Worm (Caenorhabditis elegans) whole organism, L4 larva: ENCODE measurements around the gene Y5F2A.4.

Experiments
- F26F4.8 ChIP-seq: fragments of 200-800 bp; sonication (Bioruptor generic); conservative IDR thresholded peaks from 2 replicates; pipeline ENCODE4 v1.3.6; 2022; ENCODE audit warnings: missing genetic modification characterization, missing compliant biosample characterization
- F37D6.2 ChIP-seq: sonication (generic microtip); optimal IDR thresholded peaks from 2 replicates; lab custom pipeline; 2016; ENCODE audit warnings: mild to moderate bottlenecking, missing genetic modification characterization, missing compliant biosample characterization
- F44E2.7 ChIP-seq: fragments of 200-800 bp; sonication (Bioruptor generic); IDR thresholded peaks from 2 replicates; pipeline ENCODE4 v2.1.2; 2022; ENCODE audit warnings: missing genetic modification characterization, missing compliant biosample characterization
- T20F7.1 ChIP-seq: fragments of 200-800 bp; sonication (Bioruptor generic); optimal IDR thresholded peaks from 2 replicates; lab custom pipeline; 2018; ENCODE audit warnings: mild to moderate bottlenecking, missing genetic modification characterization, missing compliant biosample characterization
- aha-1 ChIP-seq: fragments of 150-350 bp; peaks from one replicate; lab custom pipeline; 2014; ENCODE audit warnings: missing biosample characterization, missing genetic modification characterization
- aly-2 ChIP-seq: sonication (generic microtip); optimal IDR thresholded peaks from 2 replicates; lab custom pipeline; 2018; ENCODE audit warnings: missing biosample characterization, missing genetic modification characterization
- arid-1 ChIP-seq: fragments of 200-800 bp; sonication (Bioruptor generic); conservative IDR thresholded peaks from 2 replicates; pipeline ENCODE4 v1.3.6; 2022; ENCODE audit warnings: missing genetic modification reagents, missing genetic modification characterization, missing compliant biosample characterization
- ceh-28 ChIP-seq: fragments of 150-350 bp; optimal IDR thresholded peaks from 2 replicates; lab custom pipeline; 2014; ENCODE audit warnings: missing biosample characterization, missing genetic modification reagents, missing genetic modification characterization
- ceh-44 ChIP-seq: fragments of 200-800 bp; sonication (Bioruptor generic); IDR thresholded peaks from 2 replicates; pipeline ENCODE4 v1.3.6; 2022; ENCODE audit warnings: missing genetic modification reagents, missing genetic modification characterization, missing compliant biosample characterization
- ces-1 ChIP-seq: fragments of 150-350 bp; sonication (generic microtip); optimal IDR thresholded peaks from 4 replicates; lab custom pipeline; 2014; ENCODE audit warnings: missing biosample characterization, missing genetic modification reagents, missing genetic modification characterization
- daf-16 ChIP-seq, 3 experiments: sonication (generic microtip); optimal IDR thresholded peaks; 2 replicates each; lab custom pipeline; 2016 to 2017; ENCODE audit warnings: missing genetic modification characterization in 3 of 3, missing genetic modification reagents in 3 of 3, mild to moderate bottlenecking in 2 of 3, missing compliant biosample characterization in 2 of 3, missing biosample characterization in 1 of 3, moderate library complexity in 1 of 3
- daf-19 ChIP-seq: fragments of 200-800 bp; sonication (Bioruptor generic); conservative IDR thresholded peaks from 2 replicates; pipeline ENCODE4 v1.3.6; 2022; ENCODE audit warnings: missing genetic modification characterization, missing compliant biosample characterization
- daf-8 ChIP-seq: fragments of 200-800 bp; sonication (Bioruptor generic); IDR thresholded peaks from 2 replicates; pipeline ENCODE4 v1.3.6; 2022; ENCODE audit warnings: missing genetic modification characterization, missing compliant biosample characterization
- dmd-6 ChIP-seq: fragments of 200-800 bp; sonication (Bioruptor generic); IDR thresholded peaks from 2 replicates; pipeline ENCODE4 v1.3.6; 2022; ENCODE audit warnings: missing genetic modification reagents, missing genetic modification characterization, missing compliant biosample characterization
- dmd-8 ChIP-seq: fragments of 200-800 bp; sonication (Bioruptor generic); IDR thresholded peaks from 2 replicates; pipeline ENCODE4 v1.3.6; 2022; ENCODE audit warnings: missing genetic modification characterization, missing compliant biosample characterization
- dve-1 ChIP-seq: sonication (generic microtip); optimal IDR thresholded peaks from 2 replicates; lab custom pipeline; 2017; ENCODE audit warnings: antibody characterized with exemption, mild to moderate bottlenecking, missing genetic modification characterization, missing compliant biosample characterization; ENCODE audit not compliant: insufficient read depth
- egl-27 ChIP-seq: sonication (generic microtip); optimal IDR thresholded peaks from 3 replicates; lab custom pipeline; 2017; ENCODE audit warnings: missing biosample characterization, missing genetic modification reagents, missing genetic modification characterization
- egl-43 ChIP-seq: fragments of 200-800 bp; sonication (Bioruptor generic); IDR thresholded peaks from 2 replicates; pipeline ENCODE4 v1.3.6; 2022; ENCODE audit warnings: missing genetic modification reagents, missing genetic modification characterization, missing compliant biosample characterization
- hlh-11 ChIP-seq: fragments of 200-800 bp; sonication (Bioruptor generic); optimal IDR thresholded peaks from 2 replicates; lab custom pipeline; 2018; ENCODE audit warnings: mild to moderate bottlenecking, missing genetic modification characterization, missing compliant biosample characterization
- hlh-30 ChIP-seq: sonication (generic microtip); optimal IDR thresholded peaks from 2 replicates; lab custom pipeline; 2017; ENCODE audit warnings: antibody characterized with exemption, mild to moderate bottlenecking, missing genetic modification characterization, missing compliant biosample characterization; ENCODE audit not compliant: insufficient read depth
- hmg-1.1 ChIP-seq: fragments of 200-800 bp; sonication (Bioruptor generic); IDR thresholded peaks from 2 replicates; pipeline ENCODE4 v1.3.6; 2022; ENCODE audit warnings: missing genetic modification reagents, missing genetic modification characterization, missing compliant biosample characterization
- jun-1 ChIP-seq: fragments of 150-350 bp; optimal IDR thresholded peaks from 2 replicates; lab custom pipeline; 2014; ENCODE audit warnings: missing biosample characterization, missing genetic modification reagents, missing genetic modification characterization
- lin-1 ChIP-seq: fragments of 200-800 bp; sonication (Bioruptor generic); IDR thresholded peaks from 2 replicates; pipeline ENCODE4 v1.3.6; 2022; ENCODE audit warnings: missing genetic modification reagents, missing genetic modification characterization, missing compliant biosample characterization
- lin-13 ChIP-seq: fragments of 150-350 bp; optimal IDR thresholded peaks from 2 replicates; lab custom pipeline; 2014; ENCODE audit warnings: missing biosample characterization, missing genetic modification reagents, missing genetic modification characterization
- lin-38 ChIP-seq: fragments of 200-800 bp; sonication (Bioruptor generic); IDR thresholded peaks from 2 replicates; pipeline ENCODE4 v1.3.6; 2022; ENCODE audit warnings: missing genetic modification reagents, missing genetic modification characterization, missing compliant biosample characterization
- lir-3 ChIP-seq: sonication (generic microtip); optimal IDR thresholded peaks from 2 replicates; lab custom pipeline; 2016; ENCODE audit warnings: mild to moderate bottlenecking, missing genetic modification characterization, missing compliant biosample characterization
- mdl-1 ChIP-seq, 2 experiments: fragments of 150-350 bp in 1 of 2; sonication (generic microtip) in 1 of 2; optimal IDR thresholded peaks; 2 replicates each; lab custom pipeline; 2014 to 2017; ENCODE audit warnings: missing biosample characterization in 2 of 2, missing genetic modification characterization in 2 of 2
- mep-1 ChIP-seq: fragments of 150-350 bp; sonication (generic microtip); optimal IDR thresholded peaks from 3 replicates; lab custom pipeline; 2014; ENCODE audit warnings: missing biosample characterization, missing genetic modification characterization
- nhr-10 ChIP-seq: fragments of 150-350 bp; optimal IDR thresholded peaks from 2 replicates; lab custom pipeline; 2014; ENCODE audit warnings: missing biosample characterization, missing genetic modification characterization
- nhr-11 ChIP-seq: fragments of 150-350 bp; optimal IDR thresholded peaks from 2 replicates; lab custom pipeline; 2014; ENCODE audit warnings: missing biosample characterization, missing genetic modification characterization
- nhr-111 ChIP-seq: fragments of 200-800 bp; sonication (Bioruptor generic); optimal IDR thresholded peaks from 2 replicates; lab custom pipeline; 2018; ENCODE audit warnings: mild to moderate bottlenecking, missing genetic modification characterization, missing compliant biosample characterization
- nhr-237 ChIP-seq: sonication (generic microtip); optimal IDR thresholded peaks from 2 replicates; lab custom pipeline; 2017; ENCODE audit warnings: missing biosample characterization, missing genetic modification characterization
- nhr-25 ChIP-seq: sonication (generic microtip); optimal IDR thresholded peaks from 2 replicates; lab custom pipeline; 2017; ENCODE audit warnings: missing genetic modification characterization, mild to moderate bottlenecking, missing compliant biosample characterization, antibody characterized with exemption, moderate library complexity, borderline replicate concordance; ENCODE audit not compliant: insufficient read depth
- nhr-41 ChIP-seq: fragments of 200-800 bp; sonication (Bioruptor generic); IDR thresholded peaks from 2 replicates; pipeline ENCODE4 v1.3.6; 2022; ENCODE audit warnings: missing genetic modification reagents, missing genetic modification characterization, missing compliant biosample characterization
- nhr-42 ChIP-seq: fragments of 200-800 bp; sonication (Bioruptor generic); IDR thresholded peaks from 2 replicates; pipeline ENCODE4 v1.3.6; 2022; ENCODE audit warnings: missing genetic modification characterization, missing compliant biosample characterization
- nhr-48 ChIP-seq: sonication (generic microtip); optimal IDR thresholded peaks from 2 replicates; lab custom pipeline; 2016; ENCODE audit warnings: mild to moderate bottlenecking, missing genetic modification characterization, missing compliant biosample characterization
- nhr-6 ChIP-seq: fragments of 150-350 bp; optimal IDR thresholded peaks from 2 replicates; lab custom pipeline; 2014; ENCODE audit warnings: missing biosample characterization, missing genetic modification characterization
- pha-4 ChIP-seq, 2 experiments: fragments of 150-350 bp in 1 of 2; fragments of 200-800 bp in 1 of 2; sonication (Bioruptor generic) in 1 of 2; IDR thresholded peaks in 1 of 2; optimal IDR thresholded peaks in 1 of 2; 2 replicates each; pipeline versions ENCODE4 v1.3.6 to Lab custom; 2014 to 2022; ENCODE audit warnings: missing genetic modification characterization in 2 of 2, missing genetic modification reagents in 2 of 2, missing biosample characterization in 1 of 2, missing compliant biosample characterization in 1 of 2
- pqm-1 ChIP-seq: sonication (generic microtip); optimal IDR thresholded peaks from 2 replicates; lab custom pipeline; 2017; ENCODE audit warnings: missing biosample characterization, missing genetic modification characterization
- sdz-12 ChIP-seq: fragments of 200-800 bp; sonication (Bioruptor generic); optimal IDR thresholded peaks from 2 replicates; lab custom pipeline; 2018; ENCODE audit warnings: mild to moderate bottlenecking, missing genetic modification characterization, missing compliant biosample characterization
- set-16 ChIP-seq: fragments of 200-800 bp; sonication (Bioruptor generic); IDR thresholded peaks from 2 replicates; pipeline ENCODE4 v1.3.6; 2022; ENCODE audit warnings: missing genetic modification reagents, missing genetic modification characterization, missing compliant biosample characterization
- skn-1 ChIP-seq: fragments of 150-350 bp; optimal IDR thresholded peaks from 2 replicates; lab custom pipeline; 2014; ENCODE audit warnings: missing biosample characterization, missing genetic modification characterization
- snpc-1.2 ChIP-seq: fragments of 200-800 bp; sonication (Bioruptor generic); IDR thresholded peaks from 2 replicates; pipeline ENCODE4 v1.3.6; 2022; ENCODE audit warnings: missing genetic modification reagents, missing genetic modification characterization, missing compliant biosample characterization
- spr-3 ChIP-seq: fragments of 200-800 bp; sonication (Bioruptor generic); optimal IDR thresholded peaks from 2 replicates; lab custom pipeline; 2018; ENCODE audit warnings: mild to moderate bottlenecking, missing genetic modification characterization, missing compliant biosample characterization
- tra-1 ChIP-seq: fragments of 200-800 bp; sonication (Bioruptor generic); IDR thresholded peaks from 2 replicates; pipeline ENCODE4 v1.3.6; 2022; ENCODE audit warnings: missing genetic modification reagents, missing genetic modification characterization, missing compliant biosample characterization
- unc-62 ChIP-seq, 3 experiments: fragments of 150-350 bp in 1 of 3; sonication (generic microtip); optimal IDR thresholded peaks in 2 of 3; peaks in 1 of 3; 1 replicate in 1 of 3; 2 replicates in 2 of 3; lab custom pipeline; 2014 to 2017; ENCODE audit warnings: missing biosample characterization in 3 of 3, missing genetic modification characterization in 3 of 3, missing genetic modification reagents in 3 of 3, missing genotype in 1 of 3
- vab-7 ChIP-seq: fragments of 200-800 bp; sonication (Bioruptor generic); IDR thresholded peaks from 2 replicates; pipeline ENCODE4 v1.3.6; 2022; ENCODE audit warnings: missing genetic modification reagents, missing genetic modification characterization, missing compliant biosample characterization
- zag-1 ChIP-seq: fragments of 150-350 bp; optimal IDR thresholded peaks from 2 replicates; lab custom pipeline; 2014; ENCODE audit warnings: missing biosample characterization, missing genetic modification characterization
- zip-11 ChIP-seq: fragments of 200-800 bp; sonication (Bioruptor generic); IDR thresholded peaks from 2 replicates; pipeline ENCODE4 v1.3.6; 2022; ENCODE audit warnings: missing genetic modification characterization, missing compliant biosample characterization
- zip-2 ChIP-seq: fragments of 150-350 bp; optimal IDR thresholded peaks from 2 replicates; lab custom pipeline; 2014; ENCODE audit warnings: missing biosample characterization, missing genetic modification characterization

Y5F2A.4 gene

ce11 chrIV:11109771-11110170 is 31.4 kb upstream of the Y5F2A.4 start, which contains the start of gene pigk-1 (continued):
- TF ChIP-seq nhr-42 (GFP tag; lab: Robert Waterston, UW) (no peak), skn-1 (tag; lab: Kevin White, UChicago) (no peak), T20F7.1 (no peak), pqm-1 (no peak), zip-11 (GFP tag; lab: Robert Waterston, UW) (no peak), dmd-6 (no peak), nhr-48 (tag; lab: Kevin White, UChicago) (no peak), nhr-10 (tag; lab: Kevin White, UChicago) (no peak), lin-1 (GFP tag; lab: Robert Waterston, UW) (no peak), nhr-25 (tag; lab: Kevin White, UChicago) (no peak), snpc-1.2 (GFP tag; lab: Robert Waterston, UW) (peak; percentile 62; the same call in 1 of the 2 replicates), F37D6.2 (tag; lab: Kevin White, UChicago) (no peak), hlh-11 (no peak), mep-1 (tag; lab: Kevin White, UChicago) (no peak), ces-1 (no peak), egl-43 (GFP tag; lab: Robert Waterston, UW) (0 out of 2 replicates have a peak, but pooled peaks have one; percentile 18), aly-2 (tag; lab: Kevin White, UChicago) (no peak), F26F4.8 (GFP tag; lab: Robert Waterston, UW) (no peak), dmd-8 (GFP tag; lab: Robert Waterston, UW) (0 out of 2 replicates have a peak, but pooled peaks have one; percentile 46), nhr-41 (GFP tag; lab: Robert Waterston, UW) (no peak), spr-3 (GFP tag; lab: Kevin White, UChicago) (no peak), daf-8 (GFP tag; lab: Robert Waterston, UW) (no peak), aha-1 (tag; lab: Kevin White, UChicago) (no peak), F44E2.7 (GFP tag; lab: Robert Waterston, UW) (no peak), daf-16 (GFP tag; optimal IDR thresholded peaks at IDR 0.05; lab: Kevin White, UChicago) (no peak), daf-16 (tag; optimal IDR thresholded peaks at IDR 0.05; lab: Kevin White, UChicago) (no peak), tra-1 (GFP tag; lab: Robert Waterston, UW) (no peak), unc-62 (GFP tag; optimal IDR thresholded peaks at IDR 0.05 in 1 of 2; lab: Kevin White, UChicago) (no peak), unc-62 (tag; optimal IDR thresholded peaks at IDR 0.05; lab: Kevin White, UChicago) (no peak), zip-2 (tag; lab: Kevin White, UChicago) (no peak), jun-1 (tag; lab: Kevin White, UChicago) (no peak), nhr-6 (tag; lab: Kevin White, UChicago) (no peak), egl-27 (tag; lab: Kevin White, UChicago) (no peak), daf-19 (GFP tag; lab: Robert Waterston, UW) (0 out of 2 replicates have a peak, but pooled peaks have one; percentile 41), dve-1 (tag; lab: Kevin White, UChicago) (no peak), hmg-1.1 (0 out of 2 replicates have a peak, but pooled peaks have one; percentile 15), lin-38 (GFP tag; lab: Robert Waterston, UW) (peak; percentile 52), nhr-111 (GFP tag; lab: Kevin White, UChicago) (no peak), ceh-28 (tag; lab: Kevin White, UChicago) (no peak), ceh-44 (GFP tag; lab: Robert Waterston, UW) (no peak), nhr-11 (tag; lab: Kevin White, UChicago) (no peak), lin-13 (GFP tag; lab: Kevin White, UChicago) (no peak), vab-7 (GFP tag; lab: Robert Waterston, UW) (no peak), mdl-1 (tag; optimal IDR thresholded peaks at IDR 0.05; lab: Kevin White, UChicago) (no peak), lir-3 (tag; lab: Kevin White, UChicago) (no peak), sdz-12 (GFP tag; lab: Kevin White, UChicago) (no peak), zag-1 (tag; lab: Kevin White, UChicago) (no peak), set-16 (no peak), nhr-237 (tag; lab: Kevin White, UChicago) (no peak), pha-4 (GFP tag; IDR thresholded peaks at IDR 0.05; lab: Robert Waterston, UW) (peak; percentile 54; the same call in 1 of the 2 replicates), pha-4 (tag; optimal IDR thresholded peaks at IDR 0.05; lab: Kevin White, UChicago) (no peak), arid-1 (no peak), hlh-30 (tag; lab: Kevin White, UChicago) (no peak)
